Fruit fly (Drosophila melanogaster): Measurements from ENCODE around the gene CG34012.

CG34012 gene

dm6 chr3L:11092610-11092961 lies 16.7 kb downstream of the CG34012 start:
- TF ChIP-seq Sin3A (optimal IDR thresholded peaks at IDR 0.05) (no peak), CG1792 (GFP tag; optimal IDR thresholded peaks at IDR 0.05) (no peak), bigmax (GFP tag; optimal IDR thresholded peaks at IDR 0.05) (no peak), CHES-1-like (GFP tag; optimal IDR thresholded peaks at IDR 0.05) (peak; percentile 3), pho (GFP tag; optimal IDR thresholded peaks at IDR 0.05) (no peak), CG16815 (GFP tag; optimal IDR thresholded peaks at IDR 0.05) (no peak), Dref (GFP tag; IDR thresholded peaks at IDR 0.05) (no peak), vfl (GFP tag; optimal IDR thresholded peaks at IDR 0.05) (no peak), fru (optimal IDR thresholded peaks at IDR 0.05) (no peak), p53 (GFP tag; optimal IDR thresholded peaks at IDR 0.05) (no peak), dimm (GFP tag; IDR thresholded peaks at IDR 0.05) (no peak), CkIIα-i1 (GFP tag; IDR thresholded peaks at IDR 0.05) (no peak), nmo (GFP tag; optimal IDR thresholded peaks at IDR 0.05) (no peak), Fer2 (tag; optimal IDR thresholded peaks at IDR 0.05) (no peak), CG10321 (GFP tag; IDR thresholded peaks at IDR 0.05) (no peak), CG7839 (tag; optimal IDR thresholded peaks at IDR 0.05) (no peak), ato (GFP tag; IDR thresholded peaks at IDR 0.05; ENCODE audit: partially characterized antibody) (no peak), CG7745 (tag; optimal IDR thresholded peaks at IDR 0.05) (no peak), amos (GFP tag; IDR thresholded peaks at IDR 0.05; ENCODE audit: partially characterized antibody) (no peak), CG9437 (GFP tag; optimal IDR thresholded peaks at IDR 0.05) (no peak), lab (GFP tag; optimal IDR thresholded peaks at IDR 0.05) (no peak), CG10209 (GFP tag; optimal IDR thresholded peaks at IDR 0.05) (no peak), CG12071 (GFP tag; optimal IDR thresholded peaks at IDR 0.05) (no peak), CG34224 (GFP tag; IDR thresholded peaks at IDR 0.05; ENCODE audit: partially characterized antibody) (no peak), Trl (optimal IDR thresholded peaks at IDR 0.05) (peak; percentile 34 to 66), Trl (GFP tag; optimal IDR thresholded peaks at IDR 0.05) (no peak), cg (GFP tag; optimal IDR thresholded peaks at IDR 0.05) (peak; percentile 89)

- TF ChIP-seq ind (GFP tag; optimal IDR thresholded peaks at IDR 0.05) (peak; percentile 44), Hr51 (GFP tag; optimal IDR thresholded peaks at IDR 0.05) (peak in 1 of 2 experiments; percentile 66), CG4282 (GFP tag; optimal IDR thresholded peaks at IDR 0.05) (no peak), E2f2 (GFP tag; IDR thresholded peaks at IDR 0.05) (peak; percentile 34; the same call in 1 of the 2 replicates), sr (GFP tag; IDR thresholded peaks at IDR 0.05) (peak; percentile 96), CG42726 (GFP tag; IDR thresholded peaks at IDR 0.05; ENCODE audit: partially characterized antibody) (no peak), kni (GFP tag; optimal IDR thresholded peaks at IDR 0.05) (peak; percentile 79), gcm (GFP tag; optimal IDR thresholded peaks at IDR 0.05) (no peak), CG1792 (GFP tag; optimal IDR thresholded peaks at IDR 0.05) (peak; percentile 36), Camta (GFP tag; optimal IDR thresholded peaks at IDR 0.05) (peak; percentile 38), Taf1 (GFP tag; IDR thresholded peaks at IDR 0.05) (0 out of 2 replicates have a peak, but pooled peaks have one; percentile 21), CG15269 (tag; optimal IDR thresholded peaks at IDR 0.05) (no peak), Mrtf (GFP tag; IDR thresholded peaks at IDR 0.05) (peak; percentile 62; the same call in 2 of the 3 replicates), CG32767 (GFP tag; IDR thresholded peaks at IDR 0.05) (no peak), CG17385 (GFP tag; optimal IDR thresholded peaks at IDR 0.05) (peak; percentile 55), ato (GFP tag; IDR thresholded peaks at IDR 0.05; ENCODE audit: partially characterized antibody) (0 out of 2 replicates have a peak, but pooled peaks have one; percentile 25), crc (GFP tag; optimal IDR thresholded peaks at IDR 0.05) (peak; percentile 22), Myb (GFP tag; optimal IDR thresholded peaks at IDR 0.05) (peak; percentile 64), CG13296 (GFP tag; optimal IDR thresholded peaks at IDR 0.05) (no peak), CG2202 (tag; optimal IDR thresholded peaks at IDR 0.05) (no peak), hth (optimal IDR thresholded peaks at IDR 0.05) (no peak), Adf1 (GFP tag; IDR thresholded peaks at IDR 0.05) (no peak), dan (GFP tag; IDR thresholded peaks at IDR 0.05) (no peak), hbn (GFP tag; IDR thresholded peaks at IDR 0.05; ENCODE audit: partially characterized antibody) (no peak; the same call in 1 of the 2 replicates), CG18476 (GFP tag; optimal IDR thresholded peaks at IDR 0.05) (no peak), az2 (GFP tag; optimal IDR thresholded peaks at IDR 0.05) (peak; percentile 27), CG6175 (GFP tag; IDR thresholded peaks at IDR 0.05) (no peak)
Observed at dm6 chr3L:11091943-11092609, 17.2 kb downstream of the CG34012 start.
